Worm (Caenorhabditis elegans) whole organism, L1 larva: ENCODE measurements around the gene ndub-11.
A peak's percentile ranks its signal among the peaks of the same experiment; 100 is the strongest.

Experiments
- C16A3.4 ChIP-seq: fragments of 150-350 bp; optimal IDR thresholded peaks from 2 replicates; lab custom pipeline; 2014; ENCODE audit warnings: missing biosample characterization, missing genetic modification characterization
- C34B4.2 ChIP-seq: sonication (generic microtip); optimal IDR thresholded peaks from 2 replicates; lab custom pipeline; 2017; ENCODE audit warnings: mild to moderate bottlenecking, missing genetic modification characterization, missing compliant biosample characterization
- Y116A8C.19 ChIP-seq: sonication (generic microtip); optimal IDR thresholded peaks from 2 replicates; lab custom pipeline; 2016; ENCODE audit warnings: missing compliant biosample characterization, missing genetic modification characterization, borderline replicate concordance
- aha-1 ChIP-seq: fragments of 150-350 bp; optimal IDR thresholded peaks from 2 replicates; lab custom pipeline; 2014; ENCODE audit warnings: missing biosample characterization, missing genetic modification characterization
- alr-1 ChIP-seq: fragments of 200-800 bp; sonication (Bioruptor generic); optimal IDR thresholded peaks from 2 replicates; lab custom pipeline; 2018; ENCODE audit warnings: borderline replicate concordance, mild to moderate bottlenecking, missing genetic modification characterization, missing compliant biosample characterization
- blmp-1 ChIP-seq: fragments of 150-350 bp; optimal IDR thresholded peaks from 2 replicates; lab custom pipeline; 2014; ENCODE audit warnings: missing biosample characterization, missing genetic modification characterization
- ceh-8 ChIP-seq: fragments of 200-800 bp; sonication (Bioruptor generic); optimal IDR thresholded peaks from 2 replicates; lab custom pipeline; 2018; ENCODE audit warnings: mild to moderate bottlenecking, missing genetic modification characterization, moderate library complexity, missing compliant biosample characterization
- ceh-82 ChIP-seq, 3 experiments: fragments of 150-350 bp in 1 of 3; sonication (generic microtip) in 2 of 3; optimal IDR thresholded peaks; 2 replicates each; lab custom pipeline; 2014 to 2017; ENCODE audit warnings: missing biosample characterization in 3 of 3, missing genetic modification characterization in 3 of 3
- ceh-88 ChIP-seq: fragments of 200-800 bp; sonication (Bioruptor generic); IDR thresholded peaks from 2 replicates; pipeline ENCODE4 v1.3.6; 2022; ENCODE audit warnings: missing genetic modification characterization, missing compliant biosample characterization
- ces-1 ChIP-seq: fragments of 150-350 bp; optimal IDR thresholded peaks from 2 replicates; lab custom pipeline; 2014; ENCODE audit warnings: missing biosample characterization, missing genetic modification reagents, missing genetic modification characterization
- efl-1 ChIP-seq, 4 experiments: fragments of 150-350 bp; optimal IDR thresholded peaks in 3 of 4; peaks in 1 of 4; 1 replicate in 1 of 4; 2 replicates in 3 of 4; lab custom pipeline; 2014; ENCODE audit warnings: missing biosample characterization in 2 of 4, missing genetic modification characterization in 2 of 4, missing genetic modification reagents in 2 of 4
- egl-13 ChIP-seq: sonication (generic microtip); optimal IDR thresholded peaks from 2 replicates; lab custom pipeline; 2016; ENCODE audit warnings: missing genotype, missing genetic modification reagents, missing genetic modification characterization, missing compliant biosample characterization
- elt-2 ChIP-seq: sonication (generic microtip); optimal IDR thresholded peaks from 2 replicates; lab custom pipeline; 2016; ENCODE audit warnings: missing genetic modification characterization, mild to moderate bottlenecking, inconsistent platforms, missing compliant biosample characterization, missing genetic modification reagents
- ets-5 ChIP-seq: fragments of 200-800 bp; sonication (Bioruptor generic); IDR thresholded peaks from 2 replicates; pipeline ENCODE4 v1.3.6; 2022; ENCODE audit warnings: missing genetic modification characterization, missing compliant biosample characterization
- fkh-10 ChIP-seq: sonication (generic microtip); optimal IDR thresholded peaks from 2 replicates; lab custom pipeline; 2017; ENCODE audit warnings: missing biosample characterization, missing genetic modification reagents, missing genetic modification characterization
- fkh-8 ChIP-seq: sonication (generic microtip); optimal IDR thresholded peaks from 2 replicates; lab custom pipeline; 2016; ENCODE audit warnings: mild to moderate bottlenecking, missing genetic modification characterization, missing compliant biosample characterization
- fos-1 ChIP-seq: fragments of 150-350 bp; optimal IDR thresholded peaks from 2 replicates; lab custom pipeline; 2014; ENCODE audit warnings: missing biosample characterization, missing genetic modification characterization
- hlh-17 ChIP-seq: fragments of 200-800 bp; sonication (Bioruptor generic); optimal IDR thresholded peaks from 2 replicates; lab custom pipeline; 2018; ENCODE audit warnings: missing genetic modification characterization, mild to moderate bottlenecking, missing compliant biosample characterization, moderate library complexity, borderline replicate concordance
- hlh-4 ChIP-seq: sonication (generic microtip); optimal IDR thresholded peaks from 2 replicates; lab custom pipeline; 2016; ENCODE audit warnings: mild to moderate bottlenecking, missing genetic modification characterization, missing compliant biosample characterization
- irx-1 ChIP-seq: sonication (generic microtip); optimal IDR thresholded peaks from 2 replicates; lab custom pipeline; 2016; ENCODE audit warnings: missing genetic modification characterization, missing compliant biosample characterization
- jun-1 ChIP-seq: fragments of 150-350 bp; optimal IDR thresholded peaks from 2 replicates; lab custom pipeline; 2014; ENCODE audit warnings: missing biosample characterization, missing genetic modification reagents, missing genetic modification characterization
- lin-13 ChIP-seq: fragments of 150-350 bp; optimal IDR thresholded peaks from 2 replicates; lab custom pipeline; 2014; ENCODE audit warnings: missing biosample characterization, missing genetic modification reagents, missing genetic modification characterization
- lin-14 ChIP-seq: fragments of 200-800 bp; sonication (Bioruptor generic); optimal IDR thresholded peaks from 2 replicates; lab custom pipeline; 2018; ENCODE audit warnings: mild to moderate bottlenecking, missing genetic modification characterization, moderate library complexity, missing compliant biosample characterization
- lin-15B ChIP-seq: fragments of 150-350 bp; sonication (generic microtip); optimal IDR thresholded peaks from 3 replicates; lab custom pipeline; 2014; ENCODE audit warnings: missing biosample characterization, missing genetic modification characterization
- lin-35 ChIP-seq, 2 experiments: fragments of 150-350 bp; optimal IDR thresholded peaks; 2 replicates each; lab custom pipeline; 2014; ENCODE audit warnings: missing biosample characterization in 2 of 2, missing genetic modification characterization in 2 of 2, missing genetic modification reagents in 2 of 2
- mdl-1 ChIP-seq, 2 experiments: fragments of 150-350 bp; optimal IDR thresholded peaks; 2 replicates each; lab custom pipeline; 2014 to 2017; ENCODE audit warnings: missing biosample characterization in 2 of 2, missing genetic modification characterization in 2 of 2, inconsistent platforms in 1 of 2
- mef-2 ChIP-seq: fragments of 150-350 bp; optimal IDR thresholded peaks from 2 replicates; lab custom pipeline; 2014; ENCODE audit warnings: missing biosample characterization, missing genetic modification characterization
- mep-1 ChIP-seq: fragments of 150-350 bp; optimal IDR thresholded peaks from 2 replicates; lab custom pipeline; 2014; ENCODE audit warnings: missing biosample characterization, missing genetic modification characterization
- nhr-12 ChIP-seq: sonication (generic microtip); optimal IDR thresholded peaks from 2 replicates; lab custom pipeline; 2017; ENCODE audit warnings: missing biosample characterization, missing genetic modification characterization
- nhr-237 ChIP-seq: fragments of 150-350 bp; optimal IDR thresholded peaks from 2 replicates; lab custom pipeline; 2014; ENCODE audit warnings: missing biosample characterization, missing genetic modification characterization
- nhr-71 ChIP-seq: sonication (generic microtip); optimal IDR thresholded peaks from 2 replicates; lab custom pipeline; 2016; ENCODE audit warnings: mild to moderate bottlenecking, missing genetic modification characterization, moderate library complexity, missing compliant biosample characterization
- nhr-76 ChIP-seq: sonication (generic microtip); optimal IDR thresholded peaks from 2 replicates; lab custom pipeline; 2017; ENCODE audit warnings: missing biosample characterization, missing genetic modification characterization
- nhr-77 ChIP-seq: fragments of 150-350 bp; optimal IDR thresholded peaks from 2 replicates; lab custom pipeline; 2014; ENCODE audit warnings: missing biosample characterization, missing genetic modification characterization
- nhr-84 ChIP-seq: sonication (generic microtip); optimal IDR thresholded peaks from 2 replicates; lab custom pipeline; 2017; ENCODE audit warnings: missing biosample characterization, missing genetic modification characterization
- nhr-85 ChIP-seq: sonication (generic microtip); peaks from one replicate; lab custom pipeline; 2016; ENCODE audit warnings: missing genetic modification characterization, inconsistent platforms, missing compliant biosample characterization
- pag-3 ChIP-seq: sonication (generic microtip); optimal IDR thresholded peaks from 2 replicates; lab custom pipeline; 2017; ENCODE audit warnings: missing genetic modification characterization, mild to moderate bottlenecking, missing compliant biosample characterization, antibody characterized with exemption, borderline replicate concordance; ENCODE audit not compliant: insufficient read depth
- pax-3 ChIP-seq: fragments of 200-800 bp; sonication (Bioruptor generic); optimal IDR thresholded peaks from 2 replicates; lab custom pipeline; 2018; ENCODE audit warnings: mild to moderate bottlenecking, missing genetic modification characterization, moderate library complexity, missing compliant biosample characterization
- pqm-1 ChIP-seq: sonication (generic microtip); optimal IDR thresholded peaks from 3 replicates; lab custom pipeline; 2017; ENCODE audit warnings: missing biosample characterization, missing genetic modification characterization
- snpc-4 ChIP-seq: fragments of 150-350 bp; optimal IDR thresholded peaks from 2 replicates; lab custom pipeline; 2014; ENCODE audit warnings: missing biosample characterization, missing genetic modification characterization
- sox-4 ChIP-seq: sonication (generic microtip); optimal IDR thresholded peaks from 2 replicates; lab custom pipeline; 2016; ENCODE audit warnings: missing genetic modification characterization, missing compliant biosample characterization
- sptf-1 ChIP-seq: fragments of 150-350 bp; optimal IDR thresholded peaks from 2 replicates; lab custom pipeline; 2014; ENCODE audit warnings: missing biosample characterization, missing genetic modification characterization
- tbx-2 ChIP-seq: sonication (generic microtip); optimal IDR thresholded peaks from 2 replicates; lab custom pipeline; 2016; ENCODE audit warnings: missing genetic modification characterization, missing compliant biosample characterization
- tlp-1 ChIP-seq: fragments of 150-350 bp; optimal IDR thresholded peaks from 2 replicates; lab custom pipeline; 2014; ENCODE audit warnings: missing biosample characterization, missing genetic modification characterization
- unc-62 ChIP-seq: fragments of 150-350 bp; optimal IDR thresholded peaks from 2 replicates; lab custom pipeline; 2014; ENCODE audit warnings: missing biosample characterization, missing genetic modification reagents, missing genetic modification characterization
- unc-98 ChIP-seq: fragments of 200-800 bp; sonication (Bioruptor generic); IDR thresholded peaks from 2 replicates; pipeline ENCODE4 v1.3.6; 2022; ENCODE audit warnings: missing genetic modification characterization, missing compliant biosample characterization
- vab-15 ChIP-seq: sonication (generic microtip); optimal IDR thresholded peaks from 2 replicates; lab custom pipeline; 2017; ENCODE audit warnings: missing genotype, mild to moderate bottlenecking, missing genetic modification characterization, missing compliant biosample characterization
- xbp-1 ChIP-seq: sonication (generic microtip); optimal IDR thresholded peaks from 2 replicates; lab custom pipeline; 2016; ENCODE audit warnings: missing genetic modification characterization, missing compliant biosample characterization
- zag-1 ChIP-seq: fragments of 150-350 bp; optimal IDR thresholded peaks from 2 replicates; lab custom pipeline; 2014; ENCODE audit warnings: missing biosample characterization, missing genetic modification characterization
- ztf-11 ChIP-seq, 2 experiments: sonication (generic microtip); optimal IDR thresholded peaks; 2 replicates each; lab custom pipeline; 2016 to 2017; ENCODE audit warnings: missing genetic modification characterization in 2 of 2, missing biosample characterization in 1 of 2, missing compliant biosample characterization in 1 of 2
- ztf-4 ChIP-seq: fragments of 150-350 bp; optimal IDR thresholded peaks from 2 replicates; lab custom pipeline; 2014; ENCODE audit warnings: missing biosample characterization, missing genetic modification characterization

ndub-11 gene

ce11 chrIV:8170264-8170663 lies 40.2 kb upstream of the ndub-11 start (continued):
- TF ChIP-seq nhr-84 (tag; lab: Kevin White, UChicago), result no peak
- TF ChIP-seq Y116A8C.19 (tag; lab: Kevin White, UChicago), result no peak
- no peak for TF ChIP-seq C34B4.2
- no peak for TF ChIP-seq xbp-1 (tag; lab: Kevin White, UChicago)
- no peak for TF ChIP-seq vab-15 (tag; lab: Kevin White, UChicago)
- TF ChIP-seq ztf-4 (tag; lab: Kevin White, UChicago), result no peak
- no peak for TF ChIP-seq alr-1 (tag; lab: Kevin White, UChicago)
- no peak for TF ChIP-seq pqm-1 (tag; lab: Kevin White, UChicago)
- TF ChIP-seq jun-1, result no peak
- no peak for TF ChIP-seq tlp-1
- no peak for TF ChIP-seq C16A3.4 (tag; lab: Kevin White, UChicago)
- no peak for TF ChIP-seq hlh-4
- no peak for TF ChIP-seq unc-62 (GFP tag; lab: Kevin White, UChicago)
- no peak for TF ChIP-seq nhr-76
- TF ChIP-seq pag-3, result no peak
- no peak for TF ChIP-seq aha-1
- TF ChIP-seq fos-1 (tag; lab: Kevin White, UChicago), result no peak
- peak; percentile 50 for TF ChIP-seq nhr-77 (tag; lab: Kevin White, UChicago)
- TF ChIP-seq ceh-88, result no peak
- TF ChIP-seq ceh-8 (GFP tag; lab: Kevin White, UChicago), result no peak
- TF ChIP-seq snpc-4, result no peak
- TF ChIP-seq nhr-85 (tag; lab: Kevin White, UChicago), result peak; percentile 64
- no peak for TF ChIP-seq lin-13 (GFP tag; lab: Kevin White, UChicago)
- no peak for TF ChIP-seq sptf-1 (tag; lab: Kevin White, UChicago)
- TF ChIP-seq nhr-71 (tag; lab: Kevin White, UChicago), result no peak
- TF ChIP-seq mdl-1 (tag; optimal IDR thresholded peaks at IDR 0.05; lab: Kevin White, UChicago), result no peak
- TF ChIP-seq lin-15B (tag; lab: Kevin White, UChicago), result no peak
- no peak for TF ChIP-seq fkh-8
- TF ChIP-seq pax-3 (tag; lab: Kevin White, UChicago), result no peak
- no peak for TF ChIP-seq lin-35 (GFP tag; optimal IDR thresholded peaks at IDR 0.05; lab: Kevin White, UChicago)
- no peak for TF ChIP-seq nhr-237
- TF ChIP-seq ets-5 (GFP tag; lab: Robert Waterston, UW), result no peak
- no peak for TF ChIP-seq hlh-17 (GFP tag; lab: Kevin White, UChicago)
- TF ChIP-seq unc-98 (GFP tag; lab: Robert Waterston, UW), result no peak
- no peak for TF ChIP-seq mef-2
- peak; percentile 69 for TF ChIP-seq lin-14
- TF ChIP-seq fkh-10 (GFP tag; lab: Kevin White, UChicago), result no peak
- TF ChIP-seq tbx-2 (tag; lab: Kevin White, UChicago), result no peak
- peak; percentile 31 for TF ChIP-seq mep-1
- TF ChIP-seq ces-1, result no peak
- peak; percentile 67 for TF ChIP-seq blmp-1 (tag; lab: Kevin White, UChicago)
- no peak for TF ChIP-seq ceh-82 (tag; optimal IDR thresholded peaks at IDR 0.05; lab: Kevin White, UChicago)
- TF ChIP-seq sox-4, result no peak
- TF ChIP-seq efl-1 (optimal IDR thresholded peaks at IDR 0.05; lab: Kevin White, UChicago), result no peak
- TF ChIP-seq efl-1 (GFP tag; optimal IDR thresholded peaks at IDR 0.05 in 1 of 2; lab: Kevin White, UChicago), result peak in 1 of 2 experiments; percentile 50

- TF ChIP-seq egl-13 (tag; lab: Kevin White, UChicago) (no peak), zag-1 (tag; lab: Kevin White, UChicago) (no peak), nhr-12 (tag; lab: Kevin White, UChicago) (no peak), ztf-11 (tag; optimal IDR thresholded peaks at IDR 0.05; lab: Kevin White, UChicago) (no peak), ceh-88 (no peak), mef-2 (no peak), elt-2 (no peak), irx-1 (tag; lab: Kevin White, UChicago) (no peak), pqm-1 (tag; lab: Kevin White, UChicago) (no peak), nhr-76 (no peak), ets-5 (GFP tag; lab: Robert Waterston, UW) (no peak)
Observed at ce11 chrIV:8169674-8170073, 39.6 kb upstream of the ndub-11 start, which contains the start of gene C07G1.15. Gene C07G1.15, plus strand, starts transcription at chrIV:8169974.
